Worm (Caenorhabditis elegans) whole organism, mixed stage, embryonic: ENCODE data around the gene pisy-1.
A peak's percentile ranks its signal among the peaks of the same experiment; 100 is the strongest.
"Not testable (repeated sequence)": the region's sequence is repeated elsewhere in the genome, so short reads cannot be mapped to it uniquely, and the experiment has no call there.

Source experiments
- lin-32 ChIP-seq: fragments of 200-800 bp; sonication (Bioruptor generic); optimal IDR thresholded peaks from 2 replicates; lab custom pipeline; 2018; ENCODE audit warnings: mild to moderate bottlenecking, missing genetic modification characterization, missing compliant biosample characterization
- lsy-2 ChIP-seq: fragments of 150-350 bp; optimal IDR thresholded peaks from 2 replicates; lab custom pipeline; 2014; ENCODE audit warnings: missing biosample characterization, missing genetic modification characterization
- nhr-12 ChIP-seq: fragments of 150-350 bp; optimal IDR thresholded peaks from 2 replicates; lab custom pipeline; 2014; ENCODE audit warnings: missing biosample characterization, missing genetic modification characterization
- nhr-28 ChIP-seq: fragments of 150-350 bp; optimal IDR thresholded peaks from 2 replicates; lab custom pipeline; 2014; ENCODE audit warnings: missing biosample characterization, missing genetic modification characterization
- nhr-76 ChIP-seq: sonication (generic microtip); optimal IDR thresholded peaks from 2 replicates; lab custom pipeline; 2017; ENCODE audit warnings: missing biosample characterization, missing genetic modification characterization
- sptf-1 ChIP-seq: sonication (generic microtip); optimal IDR thresholded peaks from 2 replicates; lab custom pipeline; 2017; ENCODE audit warnings: mild to moderate bottlenecking, missing genetic modification characterization, moderate library complexity, missing compliant biosample characterization
- tbx-8 ChIP-seq: fragments of 200-800 bp; sonication (Bioruptor generic); optimal IDR thresholded peaks from 2 replicates; lab custom pipeline; 2018; ENCODE audit warnings: mild to moderate bottlenecking, missing genetic modification characterization, moderate library complexity, missing compliant biosample characterization
- unc-120 ChIP-seq: sonication (generic microtip); optimal IDR thresholded peaks from 2 replicates; lab custom pipeline; 2017; ENCODE audit warnings: missing genetic modification characterization, missing compliant biosample characterization; ENCODE audit not compliant: poor library complexity, severe bottlenecking
- unc-62 ChIP-seq: fragments of 150-350 bp; optimal IDR thresholded peaks from 2 replicates; lab custom pipeline; 2014; ENCODE audit warnings: missing biosample characterization, missing genetic modification reagents, missing genetic modification characterization
- ztf-11 ChIP-seq: fragments of 150-350 bp; optimal IDR thresholded peaks from 2 replicates; lab custom pipeline; 2014; ENCODE audit warnings: missing biosample characterization, missing genetic modification characterization

- TF ChIP-seq unc-120 (tag; lab: Kevin White, UChicago); ztf-11; nhr-28 (tag; lab: Kevin White, UChicago); lin-32 (GFP tag; lab: Kevin White, UChicago); unc-62 (GFP tag; lab: Kevin White, UChicago); nhr-12 (tag; lab: Kevin White, UChicago); nhr-76 (tag; lab: Kevin White, UChicago); tbx-8 (GFP tag; lab: Kevin White, UChicago); lsy-2 (tag; lab: Kevin White, UChicago): not testable (repeated sequence)
- TF ChIP-seq sptf-1 (tag; lab: Kevin White, UChicago) = peak; percentile 47
Observed at ce11 chrII:12778374-12778773, 40.2 kb upstream of the pisy-1 start.
